Worm (Caenorhabditis elegans) whole organism, mixed stage, embryonic: Measurements from ENCODE around the gene ZK792.1.
A peak's percentile ranks its signal among the peaks of the same experiment; 100 is the strongest.

ENCODE experiments used
- M03D4.4 ChIP-seq: sonication (generic microtip); optimal IDR thresholded peaks from 2 replicates; lab custom pipeline; 2017; ENCODE audit warnings: mild to moderate bottlenecking, missing genetic modification characterization, missing compliant biosample characterization
- bed-3 ChIP-seq: fragments of 200-800 bp; sonication (Bioruptor generic); optimal IDR thresholded peaks from 3 replicates; lab custom pipeline; 2018; ENCODE audit warnings: mild to moderate bottlenecking, missing genetic modification characterization, moderate library complexity, missing compliant biosample characterization
- ceh-39 ChIP-seq: fragments of 150-350 bp; optimal IDR thresholded peaks from 2 replicates; lab custom pipeline; 2014; ENCODE audit warnings: missing biosample characterization, missing genetic modification characterization
- ceh-43 ChIP-seq: fragments of 200-800 bp; sonication (Bioruptor generic); optimal IDR thresholded peaks from 2 replicates; lab custom pipeline; 2018; ENCODE audit warnings: mild to moderate bottlenecking, missing genetic modification characterization, moderate library complexity, missing compliant biosample characterization
- drap-1 ChIP-seq: fragments of 200-800 bp; sonication (Bioruptor generic); optimal IDR thresholded peaks from 3 replicates; lab custom pipeline; 2018; ENCODE audit warnings: mild to moderate bottlenecking, missing genetic modification characterization, missing compliant biosample characterization
- elt-3 ChIP-seq: fragments of 150-350 bp; optimal IDR thresholded peaks from 2 replicates; lab custom pipeline; 2014; ENCODE audit warnings: missing biosample characterization, missing genetic modification characterization
- flh-1 ChIP-seq: fragments of 200-800 bp; sonication (Bioruptor generic); optimal IDR thresholded peaks from 2 replicates; lab custom pipeline; 2018; ENCODE audit warnings: mild to moderate bottlenecking, missing genetic modification characterization, moderate library complexity, missing compliant biosample characterization
- hlh-1 ChIP-seq: fragments of 150-350 bp; optimal IDR thresholded peaks from 2 replicates; lab custom pipeline; 2014; ENCODE audit warnings: missing biosample characterization, missing genetic modification reagents, missing genetic modification characterization
- lin-32 ChIP-seq: fragments of 200-800 bp; sonication (Bioruptor generic); optimal IDR thresholded peaks from 2 replicates; lab custom pipeline; 2018; ENCODE audit warnings: mild to moderate bottlenecking, missing genetic modification characterization, missing compliant biosample characterization
- lsy-2 ChIP-seq: fragments of 150-350 bp; optimal IDR thresholded peaks from 2 replicates; lab custom pipeline; 2014; ENCODE audit warnings: missing biosample characterization, missing genetic modification characterization
- mab-5 ChIP-seq: fragments of 150-350 bp; optimal IDR thresholded peaks from 2 replicates; lab custom pipeline; 2014; ENCODE audit warnings: missing biosample characterization, missing genetic modification characterization
- nhr-12 ChIP-seq: fragments of 150-350 bp; optimal IDR thresholded peaks from 2 replicates; lab custom pipeline; 2014; ENCODE audit warnings: missing biosample characterization, missing genetic modification characterization
- nhr-2 ChIP-seq: fragments of 150-350 bp; optimal IDR thresholded peaks from 2 replicates; lab custom pipeline; 2014; ENCODE audit warnings: missing biosample characterization, missing genetic modification characterization
- pha-4 ChIP-seq: fragments of 150-350 bp; optimal IDR thresholded peaks from 2 replicates; lab custom pipeline; 2018; ENCODE audit warnings: missing biosample characterization, missing genetic modification reagents, missing genetic modification characterization
- sem-2 ChIP-seq: fragments of 200-800 bp; sonication (Bioruptor generic); optimal IDR thresholded peaks from 2 replicates; lab custom pipeline; 2018; ENCODE audit warnings: mild to moderate bottlenecking, missing genetic modification characterization, missing compliant biosample characterization
- sptf-1 ChIP-seq: sonication (generic microtip); optimal IDR thresholded peaks from 2 replicates; lab custom pipeline; 2017; ENCODE audit warnings: mild to moderate bottlenecking, missing genetic modification characterization, moderate library complexity, missing compliant biosample characterization
- unc-120 ChIP-seq: sonication (generic microtip); optimal IDR thresholded peaks from 2 replicates; lab custom pipeline; 2017; ENCODE audit warnings: missing genetic modification characterization, missing compliant biosample characterization; ENCODE audit not compliant: poor library complexity, severe bottlenecking
- unc-39 ChIP-seq: fragments of 150-350 bp; optimal IDR thresholded peaks from 2 replicates; lab custom pipeline; 2014; ENCODE audit warnings: missing biosample characterization, missing genetic modification characterization
- unc-62 ChIP-seq: fragments of 150-350 bp; optimal IDR thresholded peaks from 2 replicates; lab custom pipeline; 2014; ENCODE audit warnings: missing biosample characterization, missing genetic modification reagents, missing genetic modification characterization

Gene ZK792.1

ce11 chrIV:11710331-11710730, 50.7 kb downstream of the ZK792.1 start:
- no peak for TF ChIP-seq drap-1 (GFP tag; lab: Kevin White, UChicago)
- TF ChIP-seq ceh-43: no peak
- TF ChIP-seq unc-120: peak; percentile 75
- no peak for TF ChIP-seq mab-5
- peak; percentile 92 for TF ChIP-seq unc-62 (GFP tag; lab: Kevin White, UChicago)
- TF ChIP-seq nhr-12: no peak
- no peak for TF ChIP-seq sptf-1 (tag; lab: Kevin White, UChicago)
- TF ChIP-seq lsy-2 (tag; lab: Kevin White, UChicago): no peak
- TF ChIP-seq bed-3: no peak
- TF ChIP-seq elt-3 (tag; lab: Kevin White, UChicago): no peak
- TF ChIP-seq hlh-1: peak; percentile 16
- TF ChIP-seq flh-1: no peak
- peak; percentile 31 for TF ChIP-seq pha-4 (tag; lab: Kevin White, UChicago)

DNA sequence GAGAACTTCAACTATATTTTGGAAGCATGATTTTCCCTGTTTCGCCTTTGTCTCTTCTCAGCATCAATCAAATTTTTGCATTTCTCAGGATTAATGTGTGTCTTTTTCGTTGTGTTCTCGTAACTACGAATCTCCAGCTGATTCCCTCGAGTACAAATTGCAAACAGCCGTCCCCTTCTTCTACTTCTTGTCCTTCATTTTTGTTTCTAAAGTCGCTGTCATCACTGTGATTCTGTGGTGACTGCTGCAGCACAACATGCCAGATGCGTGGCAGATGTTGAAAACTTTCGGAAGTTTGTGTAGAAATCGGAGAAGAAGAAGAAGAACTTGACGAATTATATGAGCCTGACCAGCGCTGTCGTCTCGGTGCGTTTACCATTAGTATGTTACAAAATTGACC, 53.6 kb downstream of the ZK792.1 start:
- peak; percentile 42 for TF ChIP-seq hlh-1
- no peak for TF ChIP-seq M03D4.4
- no peak for TF ChIP-seq sem-2 (GFP tag; lab: Kevin White, UChicago)
- no peak for TF ChIP-seq lin-32 (GFP tag; lab: Kevin White, UChicago)
- no peak for TF ChIP-seq drap-1 (GFP tag; lab: Kevin White, UChicago)
- TF ChIP-seq mab-5: no peak

DNA sequence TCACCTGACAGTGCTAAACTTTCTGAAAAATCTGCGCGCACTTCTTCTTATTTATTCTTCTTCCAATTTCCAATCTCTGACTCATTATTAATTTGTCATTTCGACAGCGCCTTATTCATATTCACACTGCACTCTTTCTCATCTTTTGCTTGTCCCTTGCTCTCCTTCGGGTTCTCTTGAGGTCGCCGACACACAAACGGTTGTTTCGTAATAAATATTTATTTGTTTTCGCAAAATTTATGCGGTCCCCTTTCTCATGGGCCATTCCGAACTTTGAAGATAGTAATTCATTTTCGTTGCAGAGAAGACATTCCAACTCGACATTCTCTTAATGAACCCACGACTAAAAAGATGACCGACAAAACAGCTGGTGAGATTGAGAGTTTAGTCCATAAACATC, 55.1 kb downstream of the ZK792.1 start, which contains the start of gene magi-1:
Gene magi-1 (plus strand): TSS at position 301 of the 400 bp plus-strand sequence.
- TF ChIP-seq lin-32 (GFP tag; lab: Kevin White, UChicago) (no peak), sptf-1 (tag; lab: Kevin White, UChicago) (no peak), bed-3 (no peak), nhr-2 (tag; lab: Kevin White, UChicago) (no peak), flh-1 (no peak), mab-5 (no peak), nhr-12 (no peak), unc-39 (tag; lab: Kevin White, UChicago) (no peak), hlh-1 (no peak), unc-62 (GFP tag; lab: Kevin White, UChicago) (no peak), M03D4.4 (no peak), ceh-39 (tag; lab: Kevin White, UChicago) (no peak)
- TF ChIP-seq, all 35 proteins: peak for 0
